Worm (Caenorhabditis elegans) whole organism, young adult: ENCODE measurements around the gene H38K22.6.

ENCODE experiments used
- B0019.2 ChIP-seq: fragments of 200-800 bp; sonication (Bioruptor generic); conservative IDR thresholded peaks from 2 replicates; pipeline ENCODE4 v1.3.6; 2022; ENCODE audit warnings: missing genetic modification reagents, missing genetic modification characterization, missing compliant biosample characterization
- B0035.1 ChIP-seq: sonication (generic microtip); optimal IDR thresholded peaks from 2 replicates; lab custom pipeline; 2016; ENCODE audit warnings: missing genetic modification characterization, mild to moderate bottlenecking, missing compliant biosample characterization, missing genotype, missing genetic modification reagents
- D2030.7 ChIP-seq: fragments of 200-800 bp; sonication (Bioruptor generic); IDR thresholded peaks from 2 replicates; pipeline ENCODE4 v1.3.6; 2022; ENCODE audit warnings: missing genetic modification reagents, missing genetic modification characterization, missing compliant biosample characterization
- F33H1.4 ChIP-seq: fragments of 200-800 bp; sonication (Bioruptor generic); IDR thresholded peaks from 2 replicates; pipeline ENCODE4 v1.3.6; 2022; ENCODE audit warnings: missing genetic modification reagents, missing genetic modification characterization, missing compliant biosample characterization
- F37B4.10 ChIP-seq: fragments of 200-800 bp; sonication (Bioruptor generic); IDR thresholded peaks from 2 replicates; pipeline ENCODE4 v1.3.6; 2022; ENCODE audit warnings: missing genetic modification characterization, missing compliant biosample characterization
- F57A8.1 ChIP-seq: fragments of 200-800 bp; sonication (Bioruptor generic); optimal IDR thresholded peaks from 2 replicates; lab custom pipeline; 2018; ENCODE audit warnings: mild to moderate bottlenecking, missing genetic modification characterization, moderate library complexity, missing compliant biosample characterization
- K11D2.4 ChIP-seq: fragments of 200-800 bp; sonication (Bioruptor generic); IDR thresholded peaks from 2 replicates; pipeline ENCODE4 v1.3.6; 2022; ENCODE audit warnings: missing genetic modification reagents, missing genetic modification characterization, missing compliant biosample characterization
- Y79H2A.3 ChIP-seq: fragments of 200-800 bp; sonication (Bioruptor generic); conservative IDR thresholded peaks from 2 replicates; pipeline ENCODE4 v1.3.6; 2022; ENCODE audit warnings: missing genetic modification reagents, missing genetic modification characterization, missing compliant biosample characterization
- Y95B8A.8 ChIP-seq: fragments of 200-800 bp; sonication (Bioruptor generic); IDR thresholded peaks from 2 replicates; pipeline ENCODE4 v1.3.6; 2022; ENCODE audit warnings: missing genetic modification reagents, missing genetic modification characterization, missing compliant biosample characterization
- ama-1 ChIP-seq, 3 experiments: fragments of 150-350 bp in 1 of 3; sonication (generic microtip) in 2 of 3; optimal IDR thresholded peaks; 2 replicates each; lab custom pipeline; 2014 to 2018; ENCODE audit warnings: missing biosample characterization in 2 of 3, missing genetic modification characterization in 2 of 3, missing genetic modification reagents in 2 of 3
- aptf-3 ChIP-seq: fragments of 200-800 bp; sonication (Bioruptor generic); IDR thresholded peaks from 2 replicates; pipeline ENCODE4 v1.3.6; 2022; ENCODE audit warnings: missing genetic modification characterization, missing compliant biosample characterization
- ceh-40 ChIP-seq: fragments of 200-800 bp; sonication (Bioruptor generic); IDR thresholded peaks from 2 replicates; pipeline ENCODE4 v1.3.6; 2022; ENCODE audit warnings: missing genetic modification characterization, missing compliant biosample characterization
- ceh-79 ChIP-seq: sonication (generic microtip); optimal IDR thresholded peaks from 2 replicates; lab custom pipeline; 2017; ENCODE audit warnings: mild to moderate bottlenecking, missing genetic modification characterization, missing compliant biosample characterization
- chd-7 ChIP-seq: sonication (generic microtip); optimal IDR thresholded peaks from 2 replicates; lab custom pipeline; 2016; ENCODE audit warnings: mild to moderate bottlenecking, missing genetic modification characterization, moderate library complexity, missing compliant biosample characterization
- dox-1 ChIP-seq: fragments of 200-800 bp; sonication (Bioruptor generic); IDR thresholded peaks from 2 replicates; pipeline ENCODE4 v1.3.6; 2022; ENCODE audit warnings: missing genetic modification reagents, missing genetic modification characterization, missing compliant biosample characterization
- dpff-1 ChIP-seq: sonication (generic microtip); optimal IDR thresholded peaks from 2 replicates; lab custom pipeline; 2017; ENCODE audit warnings: mild to moderate bottlenecking, missing genetic modification characterization, missing compliant biosample characterization
- dpl-1 ChIP-seq: fragments of 150-350 bp; optimal IDR thresholded peaks from 2 replicates; lab custom pipeline; 2014; ENCODE audit warnings: missing biosample characterization, missing genetic modification reagents, missing genetic modification characterization
- efl-1 ChIP-seq: fragments of 150-350 bp; optimal IDR thresholded peaks from 2 replicates; lab custom pipeline; 2014; ENCODE audit warnings: missing biosample characterization, missing genetic modification reagents, missing genetic modification characterization
- fkh-3 ChIP-seq: sonication (generic microtip); optimal IDR thresholded peaks from 2 replicates; lab custom pipeline; 2016; ENCODE audit warnings: mild to moderate bottlenecking, missing genetic modification characterization, missing compliant biosample characterization
- him-1 ChIP-seq: sonication (generic microtip); optimal IDR thresholded peaks from 2 replicates; lab custom pipeline; 2016; ENCODE audit warnings: missing genotype, missing genetic modification reagents, missing genetic modification characterization, missing compliant biosample characterization
- hmg-1.2 ChIP-seq: fragments of 200-800 bp; sonication (Bioruptor generic); IDR thresholded peaks from 2 replicates; pipeline ENCODE4 v1.3.6; 2022; ENCODE audit warnings: missing genetic modification reagents, missing genetic modification characterization, missing compliant biosample characterization
- hrde-1 ChIP-seq: sonication (generic microtip); optimal IDR thresholded peaks from 2 replicates; lab custom pipeline; 2016; ENCODE audit warnings: missing genetic modification characterization, mild to moderate bottlenecking, missing compliant biosample characterization, moderate library complexity, missing genotype, missing genetic modification reagents, borderline replicate concordance
- hsf-1 ChIP-seq: fragments of 200-800 bp; sonication (Bioruptor generic); IDR thresholded peaks from 2 replicates; pipeline ENCODE4 v1.3.6; 2022; ENCODE audit warnings: missing genetic modification reagents, missing genetic modification characterization, missing compliant biosample characterization
- lin-35 ChIP-seq, 3 experiments: fragments of 150-350 bp in 2 of 3; sonication (generic microtip) in 1 of 3; optimal IDR thresholded peaks; 2 replicates each; lab custom pipeline; 2014 to 2018; ENCODE audit warnings: missing biosample characterization in 3 of 3, missing genetic modification characterization in 3 of 3, missing genetic modification reagents in 3 of 3
- lin-40 ChIP-seq: sonication (generic microtip); optimal IDR thresholded peaks from 2 replicates; lab custom pipeline; 2016; ENCODE audit warnings: missing genetic modification characterization, mild to moderate bottlenecking, missing compliant biosample characterization, missing genotype, missing genetic modification reagents
- lin-54 ChIP-seq: fragments of 200-800 bp; sonication (Bioruptor generic); optimal IDR thresholded peaks from 2 replicates; lab custom pipeline; 2018; ENCODE audit warnings: mild to moderate bottlenecking, missing genetic modification characterization, missing compliant biosample characterization
- lir-1 ChIP-seq: fragments of 200-800 bp; sonication (Bioruptor generic); conservative IDR thresholded peaks from 2 replicates; pipeline ENCODE4 v1.3.6; 2022; ENCODE audit warnings: missing genetic modification reagents, missing genetic modification characterization, missing compliant biosample characterization
- lsl-1 ChIP-seq: fragments of 200-800 bp; sonication (Bioruptor generic); optimal IDR thresholded peaks from 2 replicates; lab custom pipeline; 2018; ENCODE audit warnings: mild to moderate bottlenecking, missing genetic modification characterization, moderate library complexity, missing compliant biosample characterization
- lsy-27 ChIP-seq: sonication (generic microtip); optimal IDR thresholded peaks from 2 replicates; lab custom pipeline; 2017; ENCODE audit warnings: missing genetic modification characterization, mild to moderate bottlenecking, missing compliant biosample characterization, antibody characterized with exemption, missing genotype, borderline replicate concordance; ENCODE audit not compliant: insufficient read depth
- madf-3 ChIP-seq: fragments of 200-800 bp; sonication (Bioruptor generic); IDR thresholded peaks from 2 replicates; pipeline ENCODE4 v1.3.6; 2022; ENCODE audit warnings: missing genetic modification reagents, missing genetic modification characterization, missing compliant biosample characterization
- madf-6 ChIP-seq: fragments of 200-800 bp; sonication (Bioruptor generic); IDR thresholded peaks from 2 replicates; pipeline ENCODE4 v1.3.6; 2022; ENCODE audit warnings: missing genetic modification reagents, missing genetic modification characterization, missing compliant biosample characterization
- madf-8 ChIP-seq: fragments of 200-800 bp; sonication (Bioruptor generic); conservative IDR thresholded peaks from 2 replicates; pipeline ENCODE4 v1.3.6; 2022; ENCODE audit warnings: missing genetic modification reagents, missing genetic modification characterization, missing compliant biosample characterization
- nfya-2 ChIP-seq: fragments of 200-800 bp; sonication (Bioruptor generic); IDR thresholded peaks from 2 replicates; pipeline ENCODE4 v1.3.6; 2022; ENCODE audit warnings: missing genetic modification reagents, missing genetic modification characterization, missing compliant biosample characterization
- rcor-1 ChIP-seq: fragments of 200-800 bp; sonication (Bioruptor generic); IDR thresholded peaks from 2 replicates; pipeline ENCODE4 v1.3.6; 2022; ENCODE audit warnings: missing genetic modification reagents, missing genetic modification characterization, missing compliant biosample characterization
- rec-8 ChIP-seq, 2 experiments: sonication (generic microtip); optimal IDR thresholded peaks; 2 replicates each; lab custom pipeline; 2016; ENCODE audit warnings: mild to moderate bottlenecking in 2 of 2, missing genetic modification characterization in 2 of 2, missing genetic modification reagents in 2 of 2, missing genotype in 2 of 2, missing biosample characterization in 1 of 2, missing compliant biosample characterization in 1 of 2, moderate library complexity in 1 of 2
- sea-2 ChIP-seq: fragments of 200-800 bp; sonication (Bioruptor generic); IDR thresholded peaks from 2 replicates; pipeline ENCODE4 v1.3.6; 2022; ENCODE audit warnings: missing genetic modification characterization, missing compliant biosample characterization
- snpc-1.3 ChIP-seq: sonication (generic microtip); optimal IDR thresholded peaks from 2 replicates; lab custom pipeline; 2017; ENCODE audit warnings: missing genetic modification characterization, mild to moderate bottlenecking, missing compliant biosample characterization, antibody characterized with exemption, moderate library complexity, missing genotype, missing genetic modification reagents; ENCODE audit not compliant: insufficient read depth
- snpc-3.4 ChIP-seq: sonication (generic microtip); optimal IDR thresholded peaks from 2 replicates; lab custom pipeline; 2017; ENCODE audit warnings: missing genetic modification characterization, mild to moderate bottlenecking, missing compliant biosample characterization, antibody characterized with exemption, moderate library complexity, missing genotype, missing genetic modification reagents
- somi-1 ChIP-seq: fragments of 200-800 bp; sonication (Bioruptor generic); optimal IDR thresholded peaks from 2 replicates; lab custom pipeline; 2018; ENCODE audit warnings: mild to moderate bottlenecking, missing genetic modification characterization, missing compliant biosample characterization
- sptf-2 ChIP-seq: fragments of 200-800 bp; sonication (Bioruptor generic); optimal IDR thresholded peaks from 2 replicates; lab custom pipeline; 2018; ENCODE audit warnings: mild to moderate bottlenecking, missing genetic modification characterization, missing compliant biosample characterization
- tbp1 ChIP-seq: fragments of 200-800 bp; sonication (Bioruptor generic); optimal IDR thresholded peaks from 2 replicates; lab custom pipeline; 2018; ENCODE audit warnings: mild to moderate bottlenecking, missing genetic modification characterization, missing compliant biosample characterization
- unc-130 ChIP-seq: sonication (generic microtip); optimal IDR thresholded peaks from 2 replicates; lab custom pipeline; 2016; ENCODE audit warnings: missing genetic modification reagents, missing genetic modification characterization, missing compliant biosample characterization
- xnd-1 ChIP-seq: sonication (generic microtip); optimal IDR thresholded peaks from 2 replicates; lab custom pipeline; 2016; ENCODE audit warnings: missing genotype, missing genetic modification reagents, missing genetic modification characterization, missing compliant biosample characterization
- ztf-18 ChIP-seq: sonication (generic microtip); optimal IDR thresholded peaks from 2 replicates; lab custom pipeline; 2016; ENCODE audit warnings: missing genotype, mild to moderate bottlenecking, missing genetic modification characterization, missing compliant biosample characterization
- ztf-28 ChIP-seq: fragments of 200-800 bp; sonication (Bioruptor generic); IDR thresholded peaks from 2 replicates; pipeline ENCODE4 v1.3.6; 2022; ENCODE audit warnings: missing genetic modification reagents, missing genetic modification characterization, missing compliant biosample characterization

The H38K22.6 gene

ce11 chrIII:4289952-4290351 lies 30.3 kb upstream of the H38K22.6 start:
- no peak for TF ChIP-seq hmg-1.2 (GFP tag; lab: Robert Waterston, UW)
- TF ChIP-seq K11D2.4 (GFP tag; lab: Robert Waterston, UW) = no peak
- TF ChIP-seq lin-40 (tag; lab: Kevin White, UChicago) = no peak
- TF ChIP-seq nfya-2 (GFP tag; lab: Robert Waterston, UW) = no peak
- TF ChIP-seq Y95B8A.8 (GFP tag; lab: Robert Waterston, UW) = no peak
- TF ChIP-seq rec-8 (tag; optimal IDR thresholded peaks at IDR 0.05; lab: Kevin White, UChicago) = no peak
- TF ChIP-seq sptf-2 (GFP tag; lab: Kevin White, UChicago) = no peak
- TF ChIP-seq F37B4.10 (GFP tag; lab: Robert Waterston, UW) = no peak
- TF ChIP-seq B0035.1 (tag; lab: Kevin White, UChicago) = no peak
- no peak for TF ChIP-seq sea-2 (GFP tag; lab: Robert Waterston, UW)
- no peak for TF ChIP-seq lir-1
- TF ChIP-seq ama-1 (optimal IDR thresholded peaks at IDR 0.05; lab: Kevin White, UChicago) = no peak
- TF ChIP-seq ama-1 (GFP tag; optimal IDR thresholded peaks at IDR 0.05; lab: Kevin White, UChicago) = no peak
- no peak for TF ChIP-seq xnd-1 (tag; lab: Kevin White, UChicago)
- TF ChIP-seq unc-130 (GFP tag; lab: Kevin White, UChicago) = no peak
- TF ChIP-seq somi-1 = no peak
- no peak for TF ChIP-seq D2030.7 (GFP tag; lab: Robert Waterston, UW)
- TF ChIP-seq, all 124 proteins: peak for 0

- TF ChIP-seq hrde-1 (tag; lab: Kevin White, UChicago) = no peak
- TF ChIP-seq ceh-79 (tag; lab: Kevin White, UChicago) = no peak
- peak; percentile 74 for TF ChIP-seq lsl-1
- no peak for TF ChIP-seq Y79H2A.3 (GFP tag; lab: Robert Waterston, UW)
- peak; percentile 85 for TF ChIP-seq madf-3 (GFP tag; lab: Robert Waterston, UW)
- no peak for TF ChIP-seq dpff-1 (tag; lab: Kevin White, UChicago)
- TF ChIP-seq lir-1 = no peak
- 0 out of 2 replicates have a peak, but pooled peaks have one; percentile 21 for TF ChIP-seq B0019.2 (GFP tag; lab: Robert Waterston, UW)
- no peak for TF ChIP-seq sptf-2 (GFP tag; lab: Kevin White, UChicago)
- no peak for TF ChIP-seq F57A8.1 (GFP tag; lab: Kevin White, UChicago)
- peak; percentile 89 for TF ChIP-seq dpl-1 (GFP tag; lab: Kevin White, UChicago)
- TF ChIP-seq F33H1.4 (GFP tag; lab: Robert Waterston, UW) = peak; percentile 60
- TF ChIP-seq hmg-1.2 (GFP tag; lab: Robert Waterston, UW) = peak; percentile 39; the same call in 1 of the 2 replicates
- TF ChIP-seq hsf-1 (GFP tag; lab: Robert Waterston, UW) = 0 out of 2 replicates have a peak, but pooled peaks have one; percentile 21
- TF ChIP-seq dox-1 (GFP tag; lab: Robert Waterston, UW) = no peak
- no peak for TF ChIP-seq rcor-1 (GFP tag; lab: Robert Waterston, UW)
- TF ChIP-seq tbp1 (GFP tag; lab: Kevin White, UChicago) = peak; percentile 19
- TF ChIP-seq lin-35 (GFP tag; optimal IDR thresholded peaks at IDR 0.05; lab: Kevin White, UChicago) = peak in 1 of 3 experiments; percentile 45
- TF ChIP-seq madf-8 = peak; percentile 78
- no peak for TF ChIP-seq ztf-18 (tag; lab: Kevin White, UChicago)
- no peak for TF ChIP-seq ceh-40
- no peak for TF ChIP-seq chd-7
- peak; percentile 93 for TF ChIP-seq madf-6 (GFP tag; lab: Robert Waterston, UW)
- no peak for TF ChIP-seq fkh-3 (tag; lab: Kevin White, UChicago)
- peak; percentile 59 for TF ChIP-seq xnd-1 (tag; lab: Kevin White, UChicago)
- TF ChIP-seq him-1 (tag; lab: Kevin White, UChicago) = peak; percentile 49
- TF ChIP-seq lin-54 (GFP tag; lab: Kevin White, UChicago) = peak; percentile 85
- TF ChIP-seq D2030.7 (GFP tag; lab: Robert Waterston, UW) = peak; percentile 74; the same call in 1 of the 2 replicates
- TF ChIP-seq ztf-28 = no peak
- peak; percentile 59 for TF ChIP-seq snpc-3.4 (tag; lab: Kevin White, UChicago)
- no peak for TF ChIP-seq aptf-3 (GFP tag; lab: Robert Waterston, UW)
- no peak for TF ChIP-seq lsy-27 (tag; lab: Kevin White, UChicago)
- TF ChIP-seq snpc-1.3 (tag; lab: Kevin White, UChicago) = peak; percentile 56
- TF ChIP-seq efl-1 = peak; percentile 95
These were observed 29.0 kb upstream of the H38K22.6 start, which contains the start of gene mcm-5 for ce11 chrIII:4291216-4291691. TSS of gene mcm-5 (minus strand) at chrIII:4291266.
